Worm (Caenorhabditis elegans) whole organism, midembryonic: ENCODE measurements around the gene hlb-1.

ENCODE experiments used
- T22C8.4 ChIP-seq: fragments of 200-800 bp; sonication (Bioruptor generic); IDR thresholded peaks from 2 replicates; pipeline ENCODE4 v1.3.6; 2022; ENCODE audit warnings: missing genetic modification characterization, missing compliant biosample characterization
- cog-1 ChIP-seq: sonication (generic microtip); optimal IDR thresholded peaks from 2 replicates; lab custom pipeline; 2016; ENCODE audit warnings: missing genetic modification characterization, missing compliant biosample characterization
- flt-1 ChIP-seq: fragments of 200-800 bp; sonication (Bioruptor generic); IDR thresholded peaks from 2 replicates; pipeline ENCODE4 v1.3.6; 2022; ENCODE audit warnings: missing genetic modification characterization, missing compliant biosample characterization
- klf-2 ChIP-seq: fragments of 200-800 bp; sonication (Bioruptor generic); conservative IDR thresholded peaks from 2 replicates; pipeline ENCODE4 v1.3.6; 2022; ENCODE audit warnings: missing genetic modification reagents, missing genetic modification characterization, missing compliant biosample characterization
- med-1 ChIP-seq: sonication (generic microtip); optimal IDR thresholded peaks from 2 replicates; lab custom pipeline; 2017; ENCODE audit warnings: missing genetic modification characterization, mild to moderate bottlenecking, missing compliant biosample characterization, antibody characterized with exemption, missing genetic modification reagents; ENCODE audit not compliant: insufficient read depth
- ref-1 ChIP-seq: fragments of 200-800 bp; sonication (Bioruptor generic); conservative IDR thresholded peaks from 2 replicates; pipeline ENCODE4 v1.3.6; 2022; ENCODE audit warnings: missing genetic modification reagents, missing genetic modification characterization, missing compliant biosample characterization
- tab-1 ChIP-seq: fragments of 200-800 bp; sonication (Bioruptor generic); IDR thresholded peaks from 2 replicates; pipeline ENCODE4 v1.3.6; 2022; ENCODE audit warnings: missing genetic modification characterization, missing compliant biosample characterization
- ztf-23 ChIP-seq: fragments of 200-800 bp; sonication (Bioruptor generic); IDR thresholded peaks from 2 replicates; pipeline ENCODE4 v1.3.6; 2022; ENCODE audit warnings: missing genetic modification reagents, missing genetic modification characterization, missing compliant biosample characterization
- ztf-29 ChIP-seq: fragments of 200-800 bp; sonication (Bioruptor generic); IDR thresholded peaks from 2 replicates; pipeline ENCODE4 v1.3.6; 2022; ENCODE audit warnings: missing genetic modification reagents, missing genetic modification characterization, missing compliant biosample characterization

The hlb-1 gene

DNA sequence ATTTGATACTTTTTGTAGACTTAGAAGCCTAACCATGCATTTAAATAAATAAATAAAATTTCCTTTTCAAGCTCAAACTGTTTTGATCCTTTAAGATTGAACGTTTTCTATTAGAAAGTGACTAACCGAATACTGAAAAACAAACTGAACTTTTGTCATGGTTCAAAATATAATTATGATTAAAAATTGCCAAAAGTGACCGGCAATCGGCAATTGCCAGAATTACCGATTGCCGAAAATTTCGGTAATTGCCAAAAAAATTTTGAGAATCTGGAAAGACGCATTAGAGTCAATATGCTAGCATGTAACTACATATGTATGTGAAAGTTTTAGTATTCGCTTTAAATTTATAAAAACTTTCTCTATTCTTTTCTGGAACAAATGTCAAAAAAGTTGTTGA lies 38.9 kb downstream of the hlb-1 start, which contains the start of gene M03B6.5:
M03B6.5 (plus strand) TSS at position 301 of the 400 bp plus-strand sequence.
- no peak for TF ChIP-seq tab-1 (GFP tag; lab: Robert Waterston, UW)
- no peak for TF ChIP-seq ztf-29
- no peak for TF ChIP-seq flt-1 (GFP tag; lab: Robert Waterston, UW)
- TF ChIP-seq med-1 (GFP tag; lab: Kevin White, UChicago) = no peak
- TF ChIP-seq ztf-23 (GFP tag; lab: Robert Waterston, UW) = no peak
- TF ChIP-seq cog-1 (tag; lab: Kevin White, UChicago) = no peak
- TF ChIP-seq T22C8.4 (GFP tag; lab: Robert Waterston, UW) = no peak
- no peak for TF ChIP-seq ref-1
- no peak for TF ChIP-seq klf-2 (GFP tag; lab: Robert Waterston, UW)

DNA sequence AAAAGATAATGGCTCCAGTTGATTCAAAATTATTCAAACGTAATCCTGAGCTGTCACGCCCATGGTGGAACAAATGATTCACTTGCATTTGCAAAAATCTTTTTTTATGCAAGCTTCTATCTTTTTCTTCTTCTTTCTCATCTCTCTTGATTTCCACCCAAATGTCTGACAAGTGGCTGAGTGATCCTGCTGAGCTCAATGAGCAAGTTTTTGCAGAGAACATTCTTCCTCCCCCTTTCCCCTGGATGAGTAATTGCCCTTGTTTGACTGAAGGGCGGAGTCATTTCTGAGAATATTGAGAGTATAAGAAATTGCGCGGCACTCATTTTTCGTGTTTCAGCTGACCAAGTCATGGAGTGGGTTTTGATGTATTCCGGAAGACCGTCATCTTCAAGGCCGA lies 41.3 kb downstream of the hlb-1 start, which contains the start of gene M03B6.1:
M03B6.1 (plus strand) TSS at position 334 of the 400 bp plus-strand sequence.
- TF ChIP-seq flt-1 (GFP tag; lab: Robert Waterston, UW) = no peak
- no peak for TF ChIP-seq T22C8.4 (GFP tag; lab: Robert Waterston, UW)
- TF ChIP-seq ztf-23 (GFP tag; lab: Robert Waterston, UW) = no peak
- no peak for TF ChIP-seq ztf-29

DNA sequence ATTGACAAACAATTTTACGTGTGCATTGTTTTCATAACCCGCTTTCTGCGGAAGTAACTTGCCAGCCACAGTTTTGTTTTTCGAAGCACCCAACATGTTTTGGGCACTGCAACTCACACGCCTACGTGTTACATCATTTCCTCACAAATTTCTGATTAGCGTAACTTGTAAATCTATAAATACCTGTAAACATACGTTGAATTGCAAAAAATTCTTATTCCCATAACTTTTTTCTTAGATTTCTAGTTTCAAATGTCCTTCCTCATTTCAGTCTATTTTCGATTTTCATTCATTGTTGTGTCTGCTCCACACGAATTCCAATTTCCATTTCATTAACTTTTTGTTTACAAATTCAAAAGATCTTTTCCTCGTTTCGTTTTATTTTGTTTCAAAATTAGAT lies 42.2 kb downstream of the hlb-1 start:
- no peak for TF ChIP-seq cog-1 (tag; lab: Kevin White, UChicago)
- TF ChIP-seq ztf-29 = no peak

DNA sequence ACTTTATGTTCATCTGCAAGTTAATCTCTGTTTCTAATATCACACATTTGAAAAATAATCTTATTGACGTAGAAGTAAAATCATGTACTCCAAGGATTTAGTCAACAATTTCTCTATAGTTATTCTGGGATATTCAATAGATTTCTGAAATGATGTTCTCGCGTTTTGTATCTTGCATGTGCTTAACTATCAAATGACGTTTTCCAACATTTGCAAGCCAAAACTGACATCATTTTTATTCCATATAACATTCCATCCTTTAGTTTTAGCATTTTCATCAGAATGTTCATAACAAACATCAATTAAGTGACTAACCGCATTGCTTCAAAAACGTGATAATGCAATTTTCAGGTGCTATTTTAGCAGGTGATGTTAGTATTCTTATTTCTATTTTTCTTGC lies 44.5 kb downstream of the hlb-1 start:
- TF ChIP-seq cog-1 (tag; lab: Kevin White, UChicago) (no peak), ref-1 (no peak), flt-1 (GFP tag; lab: Robert Waterston, UW) (no peak), ztf-29 (no peak), klf-2 (GFP tag; lab: Robert Waterston, UW) (no peak), med-1 (GFP tag; lab: Kevin White, UChicago) (no peak), ztf-23 (GFP tag; lab: Robert Waterston, UW) (no peak), T22C8.4 (GFP tag; lab: Robert Waterston, UW) (no peak), tab-1 (GFP tag; lab: Robert Waterston, UW) (no peak)

DNA sequence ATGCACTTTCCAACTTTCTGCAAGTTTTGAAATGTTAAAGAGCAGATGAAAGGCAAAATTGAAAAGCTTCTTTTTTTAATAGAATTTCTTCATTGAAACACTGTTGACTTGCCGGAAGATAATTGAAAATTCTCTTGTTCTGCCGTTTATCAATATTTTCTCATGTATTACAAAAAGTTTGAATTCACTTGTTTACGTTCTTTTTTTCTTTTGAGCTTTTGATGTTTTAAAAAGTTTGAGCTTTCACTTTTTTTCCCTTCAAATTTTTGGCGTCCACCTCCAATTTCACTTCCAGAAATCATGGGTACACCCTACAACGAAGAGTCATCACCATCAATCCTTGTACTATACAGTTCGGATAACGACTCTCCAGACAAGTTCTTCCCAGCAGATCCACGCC lies 48.4 kb downstream of the hlb-1 start, which contains the start of gene F19D8.2:
F19D8.2 (plus strand) TSS at position 301 of the 400 bp plus-strand sequence.
- TF ChIP-seq ztf-23 (GFP tag; lab: Robert Waterston, UW) = no peak
- no peak for TF ChIP-seq klf-2 (GFP tag; lab: Robert Waterston, UW)
- TF ChIP-seq tab-1 (GFP tag; lab: Robert Waterston, UW) = no peak
- TF ChIP-seq med-1 (GFP tag; lab: Kevin White, UChicago) = no peak
- no peak for TF ChIP-seq ztf-29
- TF ChIP-seq flt-1 (GFP tag; lab: Robert Waterston, UW) = no peak
- TF ChIP-seq ref-1 = no peak
- no peak for TF ChIP-seq cog-1 (tag; lab: Kevin White, UChicago)
- no peak for TF ChIP-seq T22C8.4 (GFP tag; lab: Robert Waterston, UW)

DNA sequence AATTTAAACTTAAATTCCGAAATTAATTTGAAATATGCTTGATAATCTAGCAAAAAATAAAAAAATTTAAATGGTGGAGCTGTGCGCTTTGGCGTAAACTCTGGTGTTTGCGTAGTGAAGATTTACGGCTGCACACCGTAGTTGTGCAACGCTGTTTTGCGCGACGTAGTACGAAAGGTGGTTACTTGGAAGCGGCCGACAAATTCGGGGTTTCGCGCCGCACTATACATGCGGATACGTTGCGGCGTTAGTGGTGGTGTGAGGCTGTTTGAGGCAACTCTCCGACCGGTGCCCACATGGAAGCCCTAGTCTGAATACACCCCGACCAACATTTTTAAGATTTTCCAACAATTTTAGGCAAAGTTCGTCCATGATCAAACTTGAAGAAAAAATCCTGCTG lies 49.1 kb downstream of the hlb-1 start:
- TF ChIP-seq ztf-23 (GFP tag; lab: Robert Waterston, UW) (no peak), klf-2 (GFP tag; lab: Robert Waterston, UW) (no peak), flt-1 (GFP tag; lab: Robert Waterston, UW) (no peak)

DNA sequence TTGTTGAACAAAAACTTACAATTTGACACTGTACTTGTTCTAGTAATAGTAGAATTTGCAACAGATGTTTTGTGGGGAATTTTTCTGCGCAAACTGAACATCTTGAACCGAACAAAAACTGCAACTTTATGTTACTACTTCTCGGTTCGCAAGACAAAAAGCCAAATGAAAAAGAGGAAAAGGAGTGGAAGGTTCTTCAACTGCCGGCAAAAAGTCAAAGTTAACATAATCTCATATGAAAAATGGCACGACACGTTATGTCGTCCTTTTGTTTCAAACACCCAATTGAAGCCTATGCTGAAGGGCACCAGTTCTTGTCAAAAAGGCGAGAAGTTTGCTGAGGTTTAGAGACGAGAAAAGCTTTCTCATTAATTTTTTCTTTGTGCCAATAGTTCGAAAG lies 59.1 kb downstream of the hlb-1 start, which contains the start of gene twk-23:
twk-23 (minus strand) TSS at position 101 of the 400 bp plus-strand sequence.
- TF ChIP-seq T22C8.4 (GFP tag; lab: Robert Waterston, UW) (no peak), med-1 (GFP tag; lab: Kevin White, UChicago) (no peak), ztf-23 (GFP tag; lab: Robert Waterston, UW) (no peak), klf-2 (GFP tag; lab: Robert Waterston, UW) (no peak), cog-1 (tag; lab: Kevin White, UChicago) (no peak)

DNA sequence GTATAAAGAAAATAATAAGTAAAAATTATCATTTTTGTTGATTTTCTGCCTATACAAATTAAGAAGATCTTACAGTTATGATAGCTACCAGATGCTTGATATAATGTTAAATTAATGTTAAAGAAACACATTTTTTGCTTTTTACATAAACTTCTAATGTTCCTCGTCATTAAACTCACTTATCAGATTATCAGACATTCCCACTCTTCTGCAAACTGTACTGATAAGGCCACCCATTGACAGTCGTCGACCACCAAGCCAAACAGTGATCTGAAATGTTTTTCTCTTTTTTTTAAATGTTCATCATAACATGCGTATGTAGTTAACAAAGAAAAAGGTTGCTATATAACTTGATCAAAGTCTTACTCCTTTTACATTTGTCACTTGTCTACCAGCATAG lies 63.7 kb downstream of the hlb-1 start:
- TF ChIP-seq flt-1 (GFP tag; lab: Robert Waterston, UW) (no peak), ztf-29 (no peak), tab-1 (GFP tag; lab: Robert Waterston, UW) (no peak), klf-2 (GFP tag; lab: Robert Waterston, UW) (no peak), ztf-23 (GFP tag; lab: Robert Waterston, UW) (no peak), ref-1 (no peak), T22C8.4 (GFP tag; lab: Robert Waterston, UW) (no peak)
